Worm (Caenorhabditis elegans) whole organism, late embryonic: ENCODE measurements around the gene dhhc-5.

Source experiments
- C08G9.2 ChIP-seq: sonication (generic microtip); optimal IDR thresholded peaks from 2 replicates; lab custom pipeline; 2016; ENCODE audit warnings: mild to moderate bottlenecking, missing genetic modification characterization, moderate library complexity, missing compliant biosample characterization
- C38D4.7 ChIP-seq: fragments of 200-800 bp; sonication (Bioruptor generic); optimal IDR thresholded peaks from 2 replicates; lab custom pipeline; 2018; ENCODE audit warnings: mild to moderate bottlenecking, missing genetic modification characterization, moderate library complexity, missing compliant biosample characterization
- K02D7.2 ChIP-seq: sonication (generic microtip); optimal IDR thresholded peaks from 2 replicates; lab custom pipeline; 2017; ENCODE audit warnings: mild to moderate bottlenecking, missing genetic modification characterization, missing compliant biosample characterization
- K09A11.1 ChIP-seq: sonication (generic microtip); optimal IDR thresholded peaks from 2 replicates; lab custom pipeline; 2017; ENCODE audit warnings: antibody characterized with exemption, mild to moderate bottlenecking, missing genetic modification characterization, missing compliant biosample characterization; ENCODE audit not compliant: insufficient read depth
- T23F11.4 ChIP-seq: fragments of 200-800 bp; sonication (Bioruptor generic); optimal IDR thresholded peaks from 2 replicates; lab custom pipeline; 2018; ENCODE audit warnings: mild to moderate bottlenecking, missing genetic modification characterization, missing compliant biosample characterization
- Y22D7AL.16 ChIP-seq: sonication (generic microtip); optimal IDR thresholded peaks from 2 replicates; lab custom pipeline; 2016; ENCODE audit warnings: missing genetic modification characterization, missing compliant biosample characterization
- ahr-1 ChIP-seq: sonication (generic microtip); optimal IDR thresholded peaks from 2 replicates; lab custom pipeline; 2016; ENCODE audit warnings: missing genetic modification characterization, missing compliant biosample characterization
- ama-1 ChIP-seq: fragments of 150-350 bp; optimal IDR thresholded peaks from 2 replicates; lab custom pipeline; 2014
- ceh-14 ChIP-seq: sonication (generic microtip); optimal IDR thresholded peaks from 2 replicates; lab custom pipeline; 2016; ENCODE audit warnings: missing genotype, missing genetic modification characterization, missing compliant biosample characterization
- ceh-19 ChIP-seq: fragments of 200-800 bp; sonication (Bioruptor generic); optimal IDR thresholded peaks from 2 replicates; lab custom pipeline; 2018; ENCODE audit warnings: mild to moderate bottlenecking, missing genetic modification characterization, missing compliant biosample characterization
- ceh-2 ChIP-seq: sonication (generic microtip); optimal IDR thresholded peaks from 2 replicates; lab custom pipeline; 2016; ENCODE audit warnings: missing genotype, missing genetic modification characterization, missing compliant biosample characterization
- ceh-24 ChIP-seq: sonication (generic microtip); optimal IDR thresholded peaks from 2 replicates; lab custom pipeline; 2016; ENCODE audit warnings: mild to moderate bottlenecking, missing genetic modification characterization, missing compliant biosample characterization
- ceh-30 ChIP-seq: fragments of 150-350 bp; optimal IDR thresholded peaks from 2 replicates; lab custom pipeline; 2014; ENCODE audit warnings: missing biosample characterization, missing genetic modification characterization
- ceh-31 ChIP-seq: sonication (generic microtip); optimal IDR thresholded peaks from 2 replicates; lab custom pipeline; 2016; ENCODE audit warnings: missing genetic modification characterization, missing compliant biosample characterization
- ceh-34 ChIP-seq: sonication (generic microtip); optimal IDR thresholded peaks from 2 replicates; lab custom pipeline; 2016; ENCODE audit warnings: mild to moderate bottlenecking, missing genetic modification characterization, missing compliant biosample characterization
- ceh-45 ChIP-seq: fragments of 200-800 bp; sonication (Bioruptor generic); IDR thresholded peaks from 2 replicates; pipeline ENCODE4 v1.3.6; 2022; ENCODE audit warnings: missing genetic modification reagents, missing genetic modification characterization, missing compliant biosample characterization
- ceh-48 ChIP-seq: sonication (generic microtip); optimal IDR thresholded peaks from 2 replicates; lab custom pipeline; 2016; ENCODE audit warnings: missing genetic modification characterization, inconsistent platforms, missing compliant biosample characterization
- ceh-6 ChIP-seq: fragments of 200-800 bp; sonication (Bioruptor generic); optimal IDR thresholded peaks from 2 replicates; lab custom pipeline; 2018; ENCODE audit warnings: mild to moderate bottlenecking, missing genetic modification characterization, missing compliant biosample characterization
- ceh-9 ChIP-seq: sonication (generic microtip); optimal IDR thresholded peaks from 2 replicates; lab custom pipeline; 2016; ENCODE audit warnings: mild to moderate bottlenecking, missing genetic modification characterization, inconsistent platforms, missing compliant biosample characterization
- che-1 ChIP-seq: sonication (generic microtip); optimal IDR thresholded peaks from 2 replicates; lab custom pipeline; 2016; ENCODE audit warnings: mild to moderate bottlenecking, missing genetic modification characterization, missing compliant biosample characterization
- dve-1 ChIP-seq: sonication (generic microtip); optimal IDR thresholded peaks from 2 replicates; lab custom pipeline; 2017; ENCODE audit warnings: antibody characterized with exemption, mild to moderate bottlenecking, missing genetic modification characterization, missing compliant biosample characterization
- elt-2 ChIP-seq: sonication (generic microtip); optimal IDR thresholded peaks from 2 replicates; lab custom pipeline; 2016; ENCODE audit warnings: missing genetic modification reagents, missing genetic modification characterization, missing compliant biosample characterization
- elt-4 ChIP-seq: sonication (generic microtip); optimal IDR thresholded peaks from 2 replicates; lab custom pipeline; 2016; ENCODE audit warnings: missing genetic modification characterization, missing compliant biosample characterization
- ets-4 ChIP-seq: sonication (generic microtip); optimal IDR thresholded peaks from 2 replicates; lab custom pipeline; 2016; ENCODE audit warnings: missing genetic modification characterization, missing compliant biosample characterization
- fax-1 ChIP-seq: sonication (generic microtip); optimal IDR thresholded peaks from 2 replicates; lab custom pipeline; 2016; ENCODE audit warnings: missing genotype, missing genetic modification characterization, missing compliant biosample characterization
- fkh-10 ChIP-seq: fragments of 150-350 bp; optimal IDR thresholded peaks from 2 replicates; lab custom pipeline; 2014; ENCODE audit warnings: missing biosample characterization, missing genetic modification reagents, missing genetic modification characterization
- fkh-6 ChIP-seq: sonication (generic microtip); optimal IDR thresholded peaks from 2 replicates; lab custom pipeline; 2016; ENCODE audit warnings: missing genetic modification characterization, missing compliant biosample characterization
- gmeb-2 ChIP-seq: sonication (generic microtip); optimal IDR thresholded peaks from 2 replicates; lab custom pipeline; 2016; ENCODE audit warnings: missing genetic modification characterization, inconsistent platforms, missing compliant biosample characterization
- hlh-13 ChIP-seq: fragments of 200-800 bp; sonication (Bioruptor generic); optimal IDR thresholded peaks from 2 replicates; lab custom pipeline; 2018; ENCODE audit warnings: mild to moderate bottlenecking, missing genetic modification characterization, missing compliant biosample characterization
- hlh-15 ChIP-seq: sonication (generic microtip); optimal IDR thresholded peaks from 2 replicates; lab custom pipeline; 2016; ENCODE audit warnings: missing genetic modification characterization, missing compliant biosample characterization
- hlh-30 ChIP-seq: sonication (generic microtip); optimal IDR thresholded peaks from 2 replicates; lab custom pipeline; 2017; ENCODE audit warnings: antibody characterized with exemption, missing genetic modification characterization, missing compliant biosample characterization; ENCODE audit not compliant: insufficient read depth
- hlh-6 ChIP-seq: sonication (generic microtip); optimal IDR thresholded peaks from 2 replicates; lab custom pipeline; 2016; ENCODE audit warnings: missing genotype, missing genetic modification characterization, missing compliant biosample characterization
- hlh-8 ChIP-seq: sonication (generic microtip); optimal IDR thresholded peaks from 2 replicates; lab custom pipeline; 2016; ENCODE audit warnings: missing genotype, missing genetic modification characterization, missing compliant biosample characterization
- nfya-1 ChIP-seq: sonication (generic microtip); optimal IDR thresholded peaks from 2 replicates; lab custom pipeline; 2017; ENCODE audit warnings: missing genetic modification characterization, mild to moderate bottlenecking, missing compliant biosample characterization, antibody characterized with exemption, moderate library complexity
- nhr-11 ChIP-seq: fragments of 150-350 bp; optimal IDR thresholded peaks from 2 replicates; lab custom pipeline; 2014; ENCODE audit warnings: missing biosample characterization, missing genetic modification characterization
- odd-2 ChIP-seq: sonication (generic microtip); optimal IDR thresholded peaks from 2 replicates; lab custom pipeline; 2017; ENCODE audit warnings: antibody characterized with exemption, mild to moderate bottlenecking, missing genetic modification characterization, missing compliant biosample characterization
- pat-9 ChIP-seq: fragments of 200-800 bp; sonication (Bioruptor generic); optimal IDR thresholded peaks from 2 replicates; lab custom pipeline; 2018; ENCODE audit warnings: mild to moderate bottlenecking, missing genetic modification characterization, moderate library complexity, missing compliant biosample characterization
- pax-1 ChIP-seq: fragments of 150-350 bp; optimal IDR thresholded peaks from 2 replicates; lab custom pipeline; 2014; ENCODE audit warnings: missing biosample characterization, missing genetic modification characterization
- pha-2 ChIP-seq: sonication (generic microtip); optimal IDR thresholded peaks from 2 replicates; lab custom pipeline; 2017; ENCODE audit warnings: mild to moderate bottlenecking, missing genetic modification characterization, missing compliant biosample characterization
- pha-4 ChIP-seq: fragments of 150-350 bp; optimal IDR thresholded peaks from 2 replicates; lab custom pipeline; 2018; ENCODE audit warnings: missing biosample characterization, missing genetic modification reagents, missing genetic modification characterization
- pqm-1 ChIP-seq: sonication (generic microtip); optimal IDR thresholded peaks from 2 replicates; lab custom pipeline; 2016; ENCODE audit warnings: missing genetic modification characterization, missing compliant biosample characterization
- pros-1 ChIP-seq: fragments of 150-350 bp; optimal IDR thresholded peaks from 2 replicates; lab custom pipeline; 2014; ENCODE audit warnings: missing biosample characterization, missing genetic modification reagents, missing genetic modification characterization
- ref-2 ChIP-seq: sonication (generic microtip); optimal IDR thresholded peaks from 2 replicates; lab custom pipeline; 2016; ENCODE audit warnings: missing genetic modification characterization, missing compliant biosample characterization
- rnt-1 ChIP-seq: sonication (generic microtip); optimal IDR thresholded peaks from 2 replicates; lab custom pipeline; 2016; ENCODE audit warnings: missing genetic modification characterization, missing compliant biosample characterization
- sdc-2 ChIP-seq: sonication (generic microtip); optimal IDR thresholded peaks from 2 replicates; lab custom pipeline; 2016; ENCODE audit warnings: missing genotype, missing genetic modification characterization, missing compliant biosample characterization
- sox-4 ChIP-seq: sonication (generic microtip); optimal IDR thresholded peaks from 2 replicates; lab custom pipeline; 2017; ENCODE audit warnings: mild to moderate bottlenecking, missing genetic modification characterization, inconsistent platforms, missing compliant biosample characterization
- syd-9 ChIP-seq: sonication (generic microtip); optimal IDR thresholded peaks from 2 replicates; lab custom pipeline; 2016; ENCODE audit warnings: mild to moderate bottlenecking, missing genetic modification characterization, moderate library complexity, missing compliant biosample characterization
- tbx-2 ChIP-seq: sonication (generic microtip); optimal IDR thresholded peaks from 2 replicates; lab custom pipeline; 2016; ENCODE audit warnings: missing genetic modification characterization, missing compliant biosample characterization
- tbx-7 ChIP-seq: sonication (generic microtip); optimal IDR thresholded peaks from 2 replicates; lab custom pipeline; 2016; ENCODE audit warnings: missing genotype, missing genetic modification characterization, missing compliant biosample characterization
- ttx-3 ChIP-seq: sonication (generic microtip); optimal IDR thresholded peaks from 2 replicates; lab custom pipeline; 2016; ENCODE audit warnings: missing genetic modification reagents, missing genetic modification characterization, missing compliant biosample characterization
- unc-3 ChIP-seq, 2 experiments: fragments of 200-800 bp in 1 of 2; sonication (Bioruptor generic) in 1 of 2; sonication (generic microtip) in 1 of 2; conservative IDR thresholded peaks in 1 of 2; optimal IDR thresholded peaks in 1 of 2; 2 replicates each; pipeline versions ENCODE4 v1.3.6 to Lab custom; 2016 to 2022; ENCODE audit warnings: missing compliant biosample characterization in 2 of 2, missing genetic modification characterization in 2 of 2, missing genetic modification reagents in 1 of 2
- zip-5 ChIP-seq: sonication (generic microtip); optimal IDR thresholded peaks from 2 replicates; lab custom pipeline; 2016; ENCODE audit warnings: missing genetic modification characterization, missing compliant biosample characterization
- ztf-16 ChIP-seq: sonication (generic microtip); optimal IDR thresholded peaks from 2 replicates; lab custom pipeline; 2017; ENCODE audit warnings: missing genetic modification characterization, missing compliant biosample characterization

The dhhc-5 gene

ce11 chrIII:6887574-6887973 lies 38.7 kb upstream of the dhhc-5 start:
- TF ChIP-seq ceh-31 (tag; lab: Kevin White, UChicago) (peak; percentile 55), elt-4 (tag; lab: Kevin White, UChicago) (no peak), pax-1 (tag; lab: Kevin White, UChicago) (no peak), pha-4 (no peak), che-1 (tag; lab: Kevin White, UChicago) (peak; percentile 77), ama-1 (lab: Kevin White, UChicago) (no peak), unc-3 (GFP tag; conservative IDR thresholded peaks at IDR 0.05; lab: Robert Waterston, UW) (peak; percentile 52; the same call in 1 of the 2 replicates), unc-3 (tag; optimal IDR thresholded peaks at IDR 0.05; lab: Kevin White, UChicago) (peak; percentile 44), syd-9 (tag; lab: Kevin White, UChicago) (peak; percentile 63), ahr-1 (no peak), pha-2 (no peak), ceh-9 (tag; lab: Kevin White, UChicago) (peak; percentile 47), ztf-16 (tag; lab: Kevin White, UChicago) (peak; percentile 72), gmeb-2 (tag; lab: Kevin White, UChicago) (peak; percentile 64), ets-4 (no peak), hlh-30 (tag; lab: Kevin White, UChicago) (peak; percentile 58), ceh-14 (tag; lab: Kevin White, UChicago) (peak; percentile 47), ceh-30 (tag; lab: Kevin White, UChicago) (no peak), nfya-1 (peak; percentile 54), ceh-48 (peak; percentile 60), pqm-1 (tag; lab: Kevin White, UChicago) (no peak), ceh-2 (tag; lab: Kevin White, UChicago) (peak; percentile 27), zip-5 (tag; lab: Kevin White, UChicago) (peak; percentile 33), ceh-6 (GFP tag; lab: Kevin White, UChicago) (peak; percentile 61), sox-4 (tag; lab: Kevin White, UChicago) (peak; percentile 76), hlh-15 (tag; lab: Kevin White, UChicago) (no peak), C38D4.7 (peak; percentile 69), ceh-45 (GFP tag; lab: Robert Waterston, UW) (peak; percentile 70), K02D7.2 (tag; lab: Kevin White, UChicago) (peak; percentile 52), dve-1 (peak; percentile 47), pros-1 (tag; lab: Kevin White, UChicago) (no peak), ceh-19 (peak; percentile 36), hlh-13 (GFP tag; lab: Kevin White, UChicago) (no peak), T23F11.4 (GFP tag; lab: Kevin White, UChicago) (peak; percentile 58), tbx-7 (tag; lab: Kevin White, UChicago) (no peak), sdc-2 (peak; percentile 68), rnt-1 (tag; lab: Kevin White, UChicago) (peak; percentile 67), Y22D7AL.16 (tag; lab: Kevin White, UChicago) (peak; percentile 54), nhr-11 (tag; lab: Kevin White, UChicago) (no peak), C08G9.2 (tag; lab: Kevin White, UChicago) (peak; percentile 52), ceh-24 (tag; lab: Kevin White, UChicago) (no peak), hlh-8 (tag; lab: Kevin White, UChicago) (peak; percentile 53), K09A11.1 (tag; lab: Kevin White, UChicago) (peak; percentile 54), fkh-10 (GFP tag; lab: Kevin White, UChicago) (no peak), odd-2 (tag; lab: Kevin White, UChicago) (no peak), tbx-2 (tag; lab: Kevin White, UChicago) (peak; percentile 70), ref-2 (tag; lab: Kevin White, UChicago) (peak; percentile 61), fax-1 (tag; lab: Kevin White, UChicago) (peak; percentile 55), fkh-6 (tag; lab: Kevin White, UChicago) (peak; percentile 41), elt-2 (tag; lab: Kevin White, UChicago) (peak; percentile 72), ttx-3 (tag; lab: Kevin White, UChicago) (peak; percentile 58), hlh-6 (tag; lab: Kevin White, UChicago) (peak; percentile 78), ceh-34 (tag; lab: Kevin White, UChicago) (peak; percentile 55), pat-9 (tag; lab: Kevin White, UChicago) (peak; percentile 69)
